Worm (Caenorhabditis elegans) whole organism, L1 larva: ENCODE results near the gene srb-11.

Source experiments
- C16A3.4 ChIP-seq: fragments of 150-350 bp; optimal IDR thresholded peaks from 2 replicates; lab custom pipeline; 2014; ENCODE audit warnings: missing biosample characterization, missing genetic modification characterization
- F16B12.6 ChIP-seq: fragments of 150-350 bp; optimal IDR thresholded peaks from 2 replicates; lab custom pipeline; 2014; ENCODE audit warnings: missing biosample characterization, missing genetic modification characterization
- alr-1 ChIP-seq: fragments of 200-800 bp; sonication (Bioruptor generic); optimal IDR thresholded peaks from 2 replicates; lab custom pipeline; 2018; ENCODE audit warnings: borderline replicate concordance, mild to moderate bottlenecking, missing genetic modification characterization, missing compliant biosample characterization
- aly-2 ChIP-seq: fragments of 150-350 bp; optimal IDR thresholded peaks from 2 replicates; lab custom pipeline; 2014; ENCODE audit warnings: missing biosample characterization, missing genetic modification characterization
- ama-1 ChIP-seq: fragments of 150-350 bp; optimal IDR thresholded peaks from 2 replicates; lab custom pipeline; 2014
- blmp-1 ChIP-seq: fragments of 150-350 bp; optimal IDR thresholded peaks from 2 replicates; lab custom pipeline; 2014; ENCODE audit warnings: missing biosample characterization, missing genetic modification characterization
- ceh-63 ChIP-seq: fragments of 200-800 bp; sonication (Bioruptor generic); optimal IDR thresholded peaks from 2 replicates; lab custom pipeline; 2018; ENCODE audit warnings: mild to moderate bottlenecking, missing genetic modification characterization, missing compliant biosample characterization
- ceh-8 ChIP-seq: fragments of 200-800 bp; sonication (Bioruptor generic); optimal IDR thresholded peaks from 2 replicates; lab custom pipeline; 2018; ENCODE audit warnings: mild to moderate bottlenecking, missing genetic modification characterization, moderate library complexity, missing compliant biosample characterization
- ceh-88 ChIP-seq: fragments of 200-800 bp; sonication (Bioruptor generic); IDR thresholded peaks from 2 replicates; pipeline ENCODE4 v1.3.6; 2022; ENCODE audit warnings: missing genetic modification characterization, missing compliant biosample characterization
- ceh-90 ChIP-seq: sonication (generic microtip); optimal IDR thresholded peaks from 2 replicates; lab custom pipeline; 2016; ENCODE audit warnings: missing genetic modification characterization, missing compliant biosample characterization
- efl-1 ChIP-seq, 4 experiments: fragments of 150-350 bp; optimal IDR thresholded peaks in 3 of 4; peaks in 1 of 4; 1 replicate in 1 of 4; 2 replicates in 3 of 4; lab custom pipeline; 2014; ENCODE audit warnings: missing biosample characterization in 2 of 4, missing genetic modification characterization in 2 of 4, missing genetic modification reagents in 2 of 4
- elt-2 ChIP-seq: sonication (generic microtip); optimal IDR thresholded peaks from 2 replicates; lab custom pipeline; 2016; ENCODE audit warnings: missing genetic modification characterization, mild to moderate bottlenecking, inconsistent platforms, missing compliant biosample characterization, missing genetic modification reagents
- elt-3 ChIP-seq, 6 experiments: fragments of 150-350 bp in 1 of 6; sonication (generic microtip); optimal IDR thresholded peaks; 2 replicates each; lab custom pipeline; 2017 to 2018; ENCODE audit warnings: missing biosample characterization in 6 of 6, missing genetic modification characterization in 6 of 6, inconsistent platforms in 1 of 6
- ets-5 ChIP-seq: fragments of 200-800 bp; sonication (Bioruptor generic); IDR thresholded peaks from 2 replicates; pipeline ENCODE4 v1.3.6; 2022; ENCODE audit warnings: missing genetic modification characterization, missing compliant biosample characterization
- fkh-4 ChIP-seq: sonication (generic microtip); optimal IDR thresholded peaks from 2 replicates; lab custom pipeline; 2016; ENCODE audit warnings: missing compliant biosample characterization, missing genetic modification characterization, borderline replicate concordance
- fos-1 ChIP-seq: fragments of 150-350 bp; optimal IDR thresholded peaks from 2 replicates; lab custom pipeline; 2014; ENCODE audit warnings: missing biosample characterization, missing genetic modification characterization
- grh-1 ChIP-seq: fragments of 200-800 bp; sonication (Bioruptor generic); IDR thresholded peaks from 2 replicates; pipeline ENCODE4 v1.3.6; 2022; ENCODE audit warnings: missing genetic modification reagents, missing genetic modification characterization, missing compliant biosample characterization
- hlh-4 ChIP-seq: sonication (generic microtip); optimal IDR thresholded peaks from 2 replicates; lab custom pipeline; 2016; ENCODE audit warnings: mild to moderate bottlenecking, missing genetic modification characterization, missing compliant biosample characterization
- jun-1 ChIP-seq: fragments of 150-350 bp; optimal IDR thresholded peaks from 2 replicates; lab custom pipeline; 2014; ENCODE audit warnings: missing biosample characterization, missing genetic modification reagents, missing genetic modification characterization
- lin-14 ChIP-seq: fragments of 200-800 bp; sonication (Bioruptor generic); optimal IDR thresholded peaks from 2 replicates; lab custom pipeline; 2018; ENCODE audit warnings: mild to moderate bottlenecking, missing genetic modification characterization, moderate library complexity, missing compliant biosample characterization
- lin-15B ChIP-seq: fragments of 150-350 bp; sonication (generic microtip); optimal IDR thresholded peaks from 3 replicates; lab custom pipeline; 2014; ENCODE audit warnings: missing biosample characterization, missing genetic modification characterization
- lin-39 ChIP-seq: fragments of 150-350 bp; optimal IDR thresholded peaks from 2 replicates; lab custom pipeline; 2014; ENCODE audit warnings: missing biosample characterization, missing genetic modification reagents, missing genetic modification characterization
- lir-3 ChIP-seq: sonication (generic microtip); optimal IDR thresholded peaks from 2 replicates; lab custom pipeline; 2016; ENCODE audit warnings: mild to moderate bottlenecking, missing genetic modification characterization, moderate library complexity, missing compliant biosample characterization; ENCODE audit not compliant: poor library complexity
- nhr-12 ChIP-seq: sonication (generic microtip); optimal IDR thresholded peaks from 2 replicates; lab custom pipeline; 2017; ENCODE audit warnings: missing biosample characterization, missing genetic modification characterization
- nhr-19 ChIP-seq: fragments of 200-800 bp; sonication (Bioruptor generic); conservative IDR thresholded peaks from 2 replicates; pipeline ENCODE4 v1.3.6; 2022; ENCODE audit warnings: missing genetic modification characterization, missing compliant biosample characterization
- nhr-237 ChIP-seq: fragments of 150-350 bp; optimal IDR thresholded peaks from 2 replicates; lab custom pipeline; 2014; ENCODE audit warnings: missing biosample characterization, missing genetic modification characterization
- nhr-28 ChIP-seq: fragments of 150-350 bp; optimal IDR thresholded peaks from 2 replicates; lab custom pipeline; 2014; ENCODE audit warnings: missing biosample characterization, missing genetic modification characterization
- nhr-47 ChIP-seq: sonication (generic microtip); optimal IDR thresholded peaks from 2 replicates; lab custom pipeline; 2016; ENCODE audit warnings: mild to moderate bottlenecking, missing genetic modification characterization, moderate library complexity, missing compliant biosample characterization
- nhr-71 ChIP-seq: sonication (generic microtip); optimal IDR thresholded peaks from 2 replicates; lab custom pipeline; 2016; ENCODE audit warnings: mild to moderate bottlenecking, missing genetic modification characterization, moderate library complexity, missing compliant biosample characterization
- nhr-76 ChIP-seq: sonication (generic microtip); optimal IDR thresholded peaks from 2 replicates; lab custom pipeline; 2017; ENCODE audit warnings: missing biosample characterization, missing genetic modification characterization
- nhr-84 ChIP-seq: sonication (generic microtip); optimal IDR thresholded peaks from 2 replicates; lab custom pipeline; 2017; ENCODE audit warnings: missing biosample characterization, missing genetic modification characterization
- nhr-85 ChIP-seq: sonication (generic microtip); peaks from one replicate; lab custom pipeline; 2016; ENCODE audit warnings: missing genetic modification characterization, inconsistent platforms, missing compliant biosample characterization
- nhr-90 ChIP-seq: sonication (generic microtip); optimal IDR thresholded peaks from 2 replicates; lab custom pipeline; 2016; ENCODE audit warnings: mild to moderate bottlenecking, missing genetic modification characterization, missing compliant biosample characterization; ENCODE audit not compliant: poor library complexity
- pag-3 ChIP-seq: sonication (generic microtip); optimal IDR thresholded peaks from 2 replicates; lab custom pipeline; 2017; ENCODE audit warnings: missing genetic modification characterization, mild to moderate bottlenecking, missing compliant biosample characterization, antibody characterized with exemption, borderline replicate concordance; ENCODE audit not compliant: insufficient read depth
- pqm-1 ChIP-seq: sonication (generic microtip); optimal IDR thresholded peaks from 3 replicates; lab custom pipeline; 2017; ENCODE audit warnings: missing biosample characterization, missing genetic modification characterization
- rnt-1 ChIP-seq: sonication (generic microtip); optimal IDR thresholded peaks from 2 replicates; lab custom pipeline; 2016; ENCODE audit warnings: mild to moderate bottlenecking, missing genetic modification characterization, moderate library complexity, missing compliant biosample characterization
- skn-1 ChIP-seq: fragments of 150-350 bp; optimal IDR thresholded peaks from 2 replicates; lab custom pipeline; 2014; ENCODE audit warnings: missing biosample characterization, missing genetic modification characterization
- snpc-4 ChIP-seq: fragments of 150-350 bp; optimal IDR thresholded peaks from 2 replicates; lab custom pipeline; 2014; ENCODE audit warnings: missing biosample characterization, missing genetic modification characterization
- snu-23 ChIP-seq: sonication (generic microtip); optimal IDR thresholded peaks from 2 replicates; lab custom pipeline; 2016; ENCODE audit warnings: missing genetic modification characterization, missing compliant biosample characterization
- tbx-2 ChIP-seq: sonication (generic microtip); optimal IDR thresholded peaks from 2 replicates; lab custom pipeline; 2016; ENCODE audit warnings: missing genetic modification characterization, missing compliant biosample characterization
- tlp-1 ChIP-seq: fragments of 150-350 bp; optimal IDR thresholded peaks from 2 replicates; lab custom pipeline; 2014; ENCODE audit warnings: missing biosample characterization, missing genetic modification characterization
- unc-30 ChIP-seq: sonication (generic microtip); optimal IDR thresholded peaks from 2 replicates; lab custom pipeline; 2017; ENCODE audit warnings: missing biosample characterization, missing genetic modification characterization
- unc-86 ChIP-seq: sonication (generic microtip); optimal IDR thresholded peaks from 2 replicates; lab custom pipeline; 2016; ENCODE audit warnings: missing genetic modification characterization, missing compliant biosample characterization
- vab-15 ChIP-seq: sonication (generic microtip); optimal IDR thresholded peaks from 2 replicates; lab custom pipeline; 2017; ENCODE audit warnings: missing genotype, mild to moderate bottlenecking, missing genetic modification characterization, missing compliant biosample characterization
- zag-1 ChIP-seq: fragments of 150-350 bp; optimal IDR thresholded peaks from 2 replicates; lab custom pipeline; 2014; ENCODE audit warnings: missing biosample characterization, missing genetic modification characterization
- ztf-11 ChIP-seq, 2 experiments: sonication (generic microtip); optimal IDR thresholded peaks; 2 replicates each; lab custom pipeline; 2016 to 2017; ENCODE audit warnings: missing genetic modification characterization in 2 of 2, missing biosample characterization in 1 of 2, missing compliant biosample characterization in 1 of 2
- ztf-4 ChIP-seq: fragments of 150-350 bp; optimal IDR thresholded peaks from 2 replicates; lab custom pipeline; 2014; ENCODE audit warnings: missing biosample characterization, missing genetic modification characterization

srb-11 gene

ce11 chrIII:6463679-6464078 lies 29.0 kb downstream of the srb-11 start, which contains the start of gene dlc-1:
dlc-1 (minus strand) TSS chrIII:6463779.
- TF ChIP-seq unc-30 (tag; lab: Kevin White, UChicago) (no peak), efl-1 (optimal IDR thresholded peaks at IDR 0.05; lab: Kevin White, UChicago) (no peak), efl-1 (GFP tag; optimal IDR thresholded peaks at IDR 0.05 in 1 of 2; lab: Kevin White, UChicago) (peak in 1 of 2 experiments; percentile 57)

ce11 chrIII:6462610-6463009 lies 30.1 kb downstream of the srb-11 start, which contains the start of gene T26A5.8:
T26A5.8 (minus strand) TSS chrIII:6462856.
- peak; percentile 66 for TF ChIP-seq ztf-4 (tag; lab: Kevin White, UChicago)
- TF ChIP-seq lin-39 (tag; lab: Kevin White, UChicago), result no peak
- TF ChIP-seq ama-1 (lab: Kevin White, UChicago), result peak; percentile 68
- TF ChIP-seq skn-1, result no peak
- TF ChIP-seq nhr-19 (GFP tag; lab: Robert Waterston, UW), result 0 out of 2 replicates have a peak, but pooled peaks have one; percentile 2
- peak; percentile 56 for TF ChIP-seq nhr-71 (tag; lab: Kevin White, UChicago)
- TF ChIP-seq snu-23 (GFP tag; lab: Kevin White, UChicago), result peak; percentile 11
- TF ChIP-seq blmp-1 (tag; lab: Kevin White, UChicago), result no peak
- TF ChIP-seq alr-1 (tag; lab: Kevin White, UChicago), result no peak
- TF ChIP-seq nhr-76 (tag; lab: Kevin White, UChicago), result no peak
- TF ChIP-seq ztf-11 (tag; optimal IDR thresholded peaks at IDR 0.05; lab: Kevin White, UChicago), result no peak
- TF ChIP-seq elt-2 (tag; lab: Kevin White, UChicago), result peak; percentile 1
- no peak for TF ChIP-seq zag-1 (tag; lab: Kevin White, UChicago)
- TF ChIP-seq grh-1, result no peak
- peak; percentile 5 for TF ChIP-seq rnt-1 (tag; lab: Kevin White, UChicago)
- no peak for TF ChIP-seq ceh-63
- TF ChIP-seq F16B12.6 (tag; lab: Kevin White, UChicago), result no peak
- peak; percentile 12 for TF ChIP-seq nhr-90 (tag; lab: Kevin White, UChicago)
- TF ChIP-seq nhr-47, result peak; percentile 11
- no peak for TF ChIP-seq nhr-84 (tag; lab: Kevin White, UChicago)
- TF ChIP-seq ceh-90 (tag; lab: Kevin White, UChicago), result no peak
- no peak for TF ChIP-seq pag-3
- TF ChIP-seq fos-1 (tag; lab: Kevin White, UChicago), result no peak
- TF ChIP-seq nhr-85 (tag; lab: Kevin White, UChicago), result peak; percentile 9

- TF ChIP-seq skn-1 (no peak), elt-3 (tag; optimal IDR thresholded peaks at IDR 0.05; lab: Kevin White, UChicago) (no peak), lin-14 (no peak), ets-5 (no peak), snpc-4 (tag; lab: Kevin White, UChicago) (no peak), efl-1 (optimal IDR thresholded peaks at IDR 0.05; lab: Kevin White, UChicago) (no peak), efl-1 (GFP tag; optimal IDR thresholded peaks at IDR 0.05 in 1 of 2; lab: Kevin White, UChicago) (no peak), pqm-1 (tag; lab: Kevin White, UChicago) (no peak), fkh-4 (no peak), aly-2 (tag; lab: Kevin White, UChicago) (no peak), unc-86 (no peak), nhr-76 (tag; lab: Kevin White, UChicago) (no peak), lin-15B (tag; lab: Kevin White, UChicago) (no peak), lin-39 (tag; lab: Kevin White, UChicago) (no peak)
Observed at ce11 chrIII:6459820-6460219, 32.9 kb downstream of the srb-11 start, which contains the start of gene algn-1. algn-1 (plus strand) TSS chrIII:6460120.

ce11 chrIII:6454183-6454582 lies 38.5 kb downstream of the srb-11 start, which contains the start of gene jhdm-1:
jhdm-1 (plus strand) TSS chrIII:6454483.
- no peak for TF ChIP-seq fkh-4
- no peak for TF ChIP-seq elt-3 (tag; optimal IDR thresholded peaks at IDR 0.05; lab: Kevin White, UChicago)
- TF ChIP-seq vab-15 (tag; lab: Kevin White, UChicago), result no peak
- TF ChIP-seq C16A3.4 (tag; lab: Kevin White, UChicago), result no peak
- no peak for TF ChIP-seq hlh-4 (tag; lab: Kevin White, UChicago)
- TF ChIP-seq tbx-2 (tag; lab: Kevin White, UChicago), result no peak
- TF ChIP-seq lir-3 (tag; lab: Kevin White, UChicago), result no peak
- no peak for TF ChIP-seq nhr-12 (tag; lab: Kevin White, UChicago)
- TF ChIP-seq unc-86, result no peak
- no peak for TF ChIP-seq jun-1 (tag; lab: Kevin White, UChicago)
- TF ChIP-seq ceh-88, result no peak
- TF ChIP-seq nhr-237 (tag; lab: Kevin White, UChicago), result no peak
- no peak for TF ChIP-seq lin-15B (tag; lab: Kevin White, UChicago)
- TF ChIP-seq ceh-8 (GFP tag; lab: Kevin White, UChicago), result no peak
- no peak for TF ChIP-seq nhr-28 (tag; lab: Kevin White, UChicago)
- no peak for TF ChIP-seq nhr-71 (tag; lab: Kevin White, UChicago)
- no peak for TF ChIP-seq tlp-1 (tag; lab: Kevin White, UChicago)
- TF ChIP-seq, all 84 proteins: peak for 0
